Worm (Caenorhabditis elegans): ENCODE data around the gene F38H4.5.

Gene F38H4.5

ce11 chrIV:11820067-11820913, 31.7 kb upstream of the F38H4.5 start (continued):
- TF ChIP-seq tra-1 (GFP tag; IDR thresholded peaks at IDR 0.05), result no peak
- no peak for TF ChIP-seq nhr-111 (GFP tag; optimal IDR thresholded peaks at IDR 0.05)
- no peak for TF ChIP-seq ztf-11 (tag; optimal IDR thresholded peaks at IDR 0.05)
- TF ChIP-seq snpc-4 (tag; optimal IDR thresholded peaks at IDR 0.05), result no peak
- no peak for TF ChIP-seq mxl-2 (GFP tag; conservative IDR thresholded peaks at IDR 0.05)
- TF ChIP-seq lin-1 (GFP tag; IDR thresholded peaks at IDR 0.05), result peak; percentile 33; the same call in 1 of the 2 replicates
- TF ChIP-seq fkh-10 (GFP tag; optimal IDR thresholded peaks at IDR 0.05), result no peak
- TF ChIP-seq lsy-2 (tag; optimal IDR thresholded peaks at IDR 0.05), result peak in 1 of 2 experiments; percentile 2
- no peak for TF ChIP-seq set-16 (GFP tag; IDR thresholded peaks at IDR 0.05)
- peak; percentile 39 for TF ChIP-seq T20F7.1 (GFP tag; optimal IDR thresholded peaks at IDR 0.05)
- TF ChIP-seq lin-38 (GFP tag; IDR thresholded peaks at IDR 0.05), result peak; percentile 47
- peak; percentile 64 for TF ChIP-seq Y48G9A.11 (GFP tag; IDR thresholded peaks at IDR 0.05)
- no peak for TF ChIP-seq daf-19 (GFP tag; conservative IDR thresholded peaks at IDR 0.05)
- no peak for TF ChIP-seq zfp-2 (tag; optimal IDR thresholded peaks at IDR 0.05)

ce11 chrIV:11821591-11822361, 30.2 kb upstream of the F38H4.5 start, which contains the start of the genes par-5 and M117.3:
TSS of gene par-5 (minus strand) at chrIV:11821924.
TSS of gene M117.3 (plus strand) at chrIV:11822206.
- TF ChIP-seq lsy-2 (tag; optimal IDR thresholded peaks at IDR 0.05), result peak in 1 of 2 experiments; percentile 80
- no peak for TF ChIP-seq attf-4 (tag; optimal IDR thresholded peaks at IDR 0.05)
- no peak for TF ChIP-seq ceh-62 (tag; optimal IDR thresholded peaks at IDR 0.05)
- no peak for TF ChIP-seq dmd-9 (GFP tag; IDR thresholded peaks at IDR 0.05)
- TF ChIP-seq skn-1 (tag; optimal IDR thresholded peaks at IDR 0.05), result no peak
- peak; percentile 87 for TF ChIP-seq aha-1 (tag)
- TF ChIP-seq F49E8.2 (tag; optimal IDR thresholded peaks at IDR 0.05; ENCODE audit: borderline replicate concordance), result no peak
- TF ChIP-seq nhr-237 (tag; optimal IDR thresholded peaks at IDR 0.05), result no peak
- peak; percentile 76 for TF ChIP-seq nhr-11 (tag; optimal IDR thresholded peaks at IDR 0.05)
- peak; percentile 53 for TF ChIP-seq T26A8.4 (GFP tag; IDR thresholded peaks at IDR 0.05)
- no peak for TF ChIP-seq fos-1 (tag; optimal IDR thresholded peaks at IDR 0.05)
- TF ChIP-seq F44E2.7 (GFP tag; IDR thresholded peaks at IDR 0.05), result peak; percentile 71; the same call in 1 of the 2 replicates
- TF ChIP-seq lin-38 (GFP tag; IDR thresholded peaks at IDR 0.05), result peak; percentile 60
- 0 out of 2 replicates have a peak, but pooled peaks have one; percentile 38 for TF ChIP-seq zfp-3 (GFP tag; conservative IDR thresholded peaks at IDR 0.05)
- TF ChIP-seq D1046.2 (GFP tag; IDR thresholded peaks at IDR 0.05), result no peak
- TF ChIP-seq ama-1 (optimal IDR thresholded peaks at IDR 0.05), result peak; percentile 51
- TF ChIP-seq lin-39 (tag; optimal IDR thresholded peaks at IDR 0.05), result no peak
- no peak for TF ChIP-seq lir-3 (tag; optimal IDR thresholded peaks at IDR 0.05)
- no peak for TF ChIP-seq unc-130 (GFP tag; optimal IDR thresholded peaks at IDR 0.05)
- TF ChIP-seq daf-12 (tag; optimal IDR thresholded peaks at IDR 0.05), result no peak
- peak; percentile 10 for TF ChIP-seq ces-1 (GFP tag; optimal IDR thresholded peaks at IDR 0.05)
- 0 out of 2 replicates have a peak, but pooled peaks have one; percentile 43 for TF ChIP-seq saeg-2 (GFP tag; IDR thresholded peaks at IDR 0.05)
- TF ChIP-seq madf-9 (GFP tag; conservative IDR thresholded peaks at IDR 0.05), result no peak; the same call in 1 of the 2 replicates
- TF ChIP-seq Y75B8A.6 (GFP tag; IDR thresholded peaks at IDR 0.05), result no peak
- no peak for TF ChIP-seq gei-8 (GFP tag; optimal IDR thresholded peaks at IDR 0.05)
- TF ChIP-seq nhr-111 (GFP tag; optimal IDR thresholded peaks at IDR 0.05), result no peak
- peak; percentile 78 for TF ChIP-seq mep-1 (tag; optimal IDR thresholded peaks at IDR 0.05)
- TF ChIP-seq ctbp-1 (GFP tag; IDR thresholded peaks at IDR 0.05), result peak; percentile 95
- TF ChIP-seq nhr-42 (GFP tag; IDR thresholded peaks at IDR 0.05), result no peak
- TF ChIP-seq nhr-102 (tag; optimal IDR thresholded peaks at IDR 0.05), result peak; percentile 29
- peak; percentile 68 for TF ChIP-seq fkh-10 (GFP tag; optimal IDR thresholded peaks at IDR 0.05)
- no peak for TF ChIP-seq zip-11 (GFP tag; IDR thresholded peaks at IDR 0.05)
- no peak for TF ChIP-seq ceh-82 (tag; optimal IDR thresholded peaks at IDR 0.05)
- TF ChIP-seq arid-1 (GFP tag; conservative IDR thresholded peaks at IDR 0.05), result peak; percentile 11; the same call in 1 of the 2 replicates
- TF ChIP-seq ZK546.5 (tag; optimal IDR thresholded peaks at IDR 0.05), result no peak
- TF ChIP-seq lin-13 (GFP tag; optimal IDR thresholded peaks at IDR 0.05), result peak; percentile 51
- no peak for TF ChIP-seq zag-1 (tag; optimal IDR thresholded peaks at IDR 0.05)
- TF ChIP-seq lin-15B (tag; optimal IDR thresholded peaks at IDR 0.05), result no peak

Data from whole organism, L4 larva.